Fruit fly (Drosophila melanogaster) whole organism, embryonic: Measurements from ENCODE around the gene CG13385.
A peak's percentile ranks its signal among the peaks of the same experiment; 100 is the strongest.

ENCODE experiments used
- Bdp1 ChIP-seq: fragments of 200-800 bp; sonication (Bioruptor generic); optimal IDR thresholded peaks from 3 replicates; lab custom pipeline; 2016; ENCODE audit warnings: missing biosample characterization, missing genetic modification characterization
- CG10267 ChIP-seq: fragments of 200-800 bp; sonication (Bioruptor generic); optimal IDR thresholded peaks from 2 replicates; lab custom pipeline; 2018; ENCODE audit warnings: missing biosample characterization, mild to moderate bottlenecking, missing genetic modification characterization, moderate library complexity
- CG10462 ChIP-seq: fragments of 200-800 bp; sonication (Bioruptor generic); optimal IDR thresholded peaks from 2 replicates; lab custom pipeline; 2016; ENCODE audit warnings: missing biosample characterization, missing genetic modification characterization
- CG10543 ChIP-seq: fragments of 200-800 bp; sonication (Bioruptor generic); optimal IDR thresholded peaks from 3 replicates; lab custom pipeline; 2017; ENCODE audit warnings: missing biosample characterization, mild to moderate bottlenecking, missing genetic modification characterization, moderate library complexity
- CG11456 ChIP-seq: fragments of 200-800 bp; sonication (Bioruptor generic); IDR thresholded peaks from 3 replicates; pipeline ENCODE4 v1.3.6; 2022; ENCODE audit warnings: missing biosample characterization, missing genetic modification characterization
- CG12236 ChIP-seq: fragments of 200-800 bp; sonication (Bioruptor generic); optimal IDR thresholded peaks from 2 replicates; lab custom pipeline; 2016; ENCODE audit warnings: missing biosample characterization, missing genetic modification characterization
- CG14710 ChIP-seq: fragments of 200-800 bp; sonication (Bioruptor generic); optimal IDR thresholded peaks from 3 replicates; lab custom pipeline; 2019; ENCODE audit warnings: missing biosample characterization, mild to moderate bottlenecking, missing genetic modification characterization, moderate library complexity
- CG14965 ChIP-seq: fragments of 200-800 bp; sonication (Bioruptor generic); optimal IDR thresholded peaks from 2 replicates; lab custom pipeline; 2016; ENCODE audit warnings: missing biosample characterization, missing genetic modification characterization, borderline replicate concordance
- CG15269 ChIP-seq: fragments of 200-800 bp; sonication (Bioruptor generic); optimal IDR thresholded peaks from 2 replicates; lab custom pipeline; 2018; ENCODE audit warnings: missing biosample characterization, mild to moderate bottlenecking, missing genetic modification characterization, moderate library complexity
- CG15479 ChIP-seq: fragments of 200-800 bp; sonication (Bioruptor generic); optimal IDR thresholded peaks from 3 replicates; lab custom pipeline; 2019; ENCODE audit warnings: missing biosample characterization, mild to moderate bottlenecking, missing genetic modification characterization, moderate library complexity
- CG15514 ChIP-seq: fragments of 200-800 bp; sonication (Bioruptor generic); optimal IDR thresholded peaks from 3 replicates; lab custom pipeline; 2017; ENCODE audit warnings: missing biosample characterization, missing genetic modification characterization, mild to moderate bottlenecking, moderate library complexity, missing genetic modification reagents
- CG1647 ChIP-seq: fragments of 200-800 bp; sonication (Bioruptor generic); optimal IDR thresholded peaks from 3 replicates; lab custom pipeline; 2016; ENCODE audit warnings: missing biosample characterization, missing genetic modification characterization
- CG16779 ChIP-seq: fragments of 200-800 bp; sonication (Bioruptor generic); IDR thresholded peaks from 2 replicates; pipeline ENCODE4 v1.3.6; 2022; ENCODE audit warnings: missing biosample characterization, missing genetic modification characterization
- CG17612 ChIP-seq: fragments of 200-800 bp; sonication (Bioruptor generic); IDR thresholded peaks from 2 replicates; pipeline ENCODE4 v1.3.6; 2022; ENCODE audit warnings: missing biosample characterization, missing genetic modification characterization
- CG31224 ChIP-seq: fragments of 200-800 bp; sonication (Bioruptor generic); IDR thresholded peaks from 2 replicates; pipeline ENCODE4 v1.3.6; 2022; ENCODE audit warnings: missing biosample characterization, missing genetic modification characterization
- CG4820 ChIP-seq: fragments of 200-800 bp; sonication (Bioruptor generic); optimal IDR thresholded peaks from 3 replicates; lab custom pipeline; 2016; ENCODE audit warnings: missing biosample characterization, missing genetic modification characterization
- CG5180 ChIP-seq: fragments of 200-800 bp; sonication (Bioruptor generic); optimal IDR thresholded peaks from 3 replicates; lab custom pipeline; 2017; ENCODE audit warnings: missing biosample characterization, missing genetic modification characterization, mild to moderate bottlenecking, moderate library complexity, missing genetic modification reagents
- CG6272 ChIP-seq: fragments of 200-800 bp; sonication (Bioruptor generic); IDR thresholded peaks from 2 replicates; pipeline ENCODE4 v1.3.6; 2022; ENCODE audit warnings: missing biosample characterization, missing genetic modification characterization
- CG6683 ChIP-seq: fragments of 200-800 bp; sonication (Bioruptor generic); optimal IDR thresholded peaks from 2 replicates; lab custom pipeline; 2017; ENCODE audit warnings: missing biosample characterization, mild to moderate bottlenecking, missing genetic modification characterization, missing genetic modification reagents
- CG8359 ChIP-seq: fragments of 200-800 bp; sonication (Bioruptor generic); optimal IDR thresholded peaks from 2 replicates; lab custom pipeline; 2017; ENCODE audit warnings: missing biosample characterization, mild to moderate bottlenecking, missing genetic modification characterization, borderline replicate concordance
- CG8478 ChIP-seq: fragments of >200 bp; optimal IDR thresholded peaks from 2 replicates; lab custom pipeline; 2018
- Dref ChIP-seq: fragments of 200-800 bp; sonication (Bioruptor generic); IDR thresholded peaks from 2 replicates; pipeline ENCODE4 v1.3.6; 2022; ENCODE audit warnings: missing biosample characterization, missing genetic modification characterization
- E2f2 ChIP-seq: fragments of 200-800 bp; sonication (Bioruptor generic); IDR thresholded peaks from 2 replicates; pipeline ENCODE4 v1.3.6; 2022; ENCODE audit warnings: missing biosample characterization, missing genetic modification characterization
- Elba2 ChIP-seq: fragments of 200-800 bp; sonication (Bioruptor generic); optimal IDR thresholded peaks from 3 replicates; lab custom pipeline; 2016; ENCODE audit warnings: missing biosample characterization, missing genetic modification characterization
- Fer1 ChIP-seq: fragments of 200-800 bp; sonication (Bioruptor generic); optimal IDR thresholded peaks from 2 replicates; lab custom pipeline; 2017; ENCODE audit warnings: missing biosample characterization, mild to moderate bottlenecking, missing genetic modification characterization
- Gug ChIP-seq: fragments of 200-800 bp; sonication (Bioruptor generic); IDR thresholded peaks from 4 replicates; pipeline ENCODE4 v1.3.6; 2022; ENCODE audit warnings: missing biosample characterization, missing genetic modification characterization
- HHEX ChIP-seq: fragments of 200-800 bp; sonication (Bioruptor generic); optimal IDR thresholded peaks from 3 replicates; lab custom pipeline; 2017; ENCODE audit warnings: missing biosample characterization, mild to moderate bottlenecking, missing genetic modification characterization, missing genetic modification reagents
- Hmr ChIP-seq: fragments of 200-800 bp; sonication (Bioruptor generic); optimal IDR thresholded peaks from 3 replicates; lab custom pipeline; 2017; ENCODE audit warnings: mild to moderate bottlenecking, missing biosample characterization, missing genetic modification reagents, missing genetic modification characterization
- Hr39 ChIP-seq: fragments of >200 bp; optimal IDR thresholded peaks from 2 replicates; lab custom pipeline; 2017
- Myb ChIP-seq: fragments of 200-800 bp; sonication (Bioruptor generic); optimal IDR thresholded peaks from 2 replicates; lab custom pipeline; 2016; ENCODE audit warnings: missing biosample characterization, missing genetic modification characterization
- Pdp1 ChIP-seq, 2 experiments: fragments of 200-800 bp; sonication (Bioruptor generic); optimal IDR thresholded peaks; 3 replicates each; lab custom pipeline; 2016; ENCODE audit warnings: missing biosample characterization in 2 of 2, missing genetic modification characterization in 2 of 2, mild to moderate bottlenecking in 1 of 2, moderate library complexity in 1 of 2
- Poxn ChIP-seq: fragments of 200-800 bp; sonication (Bioruptor generic); IDR thresholded peaks from 2 replicates; pipeline ENCODE4 v1.3.6; 2022; ENCODE audit warnings: missing biosample characterization, missing genetic modification characterization
- Usf ChIP-seq: fragments of 200-800 bp; sonication (Bioruptor generic); optimal IDR thresholded peaks from 2 replicates; lab custom pipeline; 2017; ENCODE audit warnings: missing genotype, missing biosample characterization, missing genetic modification characterization
- Xbp1 ChIP-seq: fragments of 200-800 bp; sonication (Bioruptor generic); optimal IDR thresholded peaks from 3 replicates; lab custom pipeline; 2016; ENCODE audit warnings: missing biosample characterization, mild to moderate bottlenecking, missing genetic modification characterization
- amos ChIP-seq: fragments of 200-800 bp; sonication (Bioruptor generic); IDR thresholded peaks from 2 replicates; pipeline ENCODE4 v1.3.6; 2022; ENCODE audit warnings: missing biosample characterization, missing genetic modification characterization; ENCODE audit not compliant: partially characterized antibody
- bbx ChIP-seq: fragments of 200-800 bp; sonication (Bioruptor generic); IDR thresholded peaks from 2 replicates; pipeline ENCODE4 v1.3.6; 2022; ENCODE audit warnings: missing biosample characterization, missing genetic modification characterization; ENCODE audit not compliant: partially characterized antibody
- bsh ChIP-seq, 2 experiments: fragments of 200-800 bp; sonication (Bioruptor generic); optimal IDR thresholded peaks; 2 replicates each; lab custom pipeline; 2017 to 2018; ENCODE audit warnings: mild to moderate bottlenecking in 2 of 2, missing biosample characterization in 2 of 2, missing genetic modification characterization in 2 of 2, moderate library complexity in 1 of 2
- ci ChIP-seq: fragments of 200-800 bp; sonication (Bioruptor generic); IDR thresholded peaks from 3 replicates; pipeline ENCODE4 v1.3.6; 2022; ENCODE audit warnings: missing biosample characterization, missing genetic modification characterization
- dpn ChIP-seq, 2 experiments: fragments of 200-800 bp; sonication (Bioruptor generic); optimal IDR thresholded peaks; 3 replicates each; lab custom pipeline; 2016; ENCODE audit warnings: missing biosample characterization in 2 of 2, missing genetic modification characterization in 2 of 2
- dysf ChIP-seq: fragments of 200-800 bp; sonication (Bioruptor generic); IDR thresholded peaks from 3 replicates; pipeline ENCODE4 v1.3.6; 2022; ENCODE audit warnings: missing biosample characterization, missing genetic modification characterization
- eve ChIP-seq, 2 experiments: fragments of >200 bp; optimal IDR thresholded peaks; 2 replicates each; lab custom pipeline; 2017; ENCODE audit warnings: missing biosample characterization in 2 of 2, missing genetic modification characterization in 2 of 2
- gfzf ChIP-seq: fragments of 200-800 bp; sonication (Bioruptor generic); optimal IDR thresholded peaks from 2 replicates; lab custom pipeline; 2016; ENCODE audit warnings: missing biosample characterization, mild to moderate bottlenecking, missing genetic modification characterization, moderate library complexity
- knrl ChIP-seq: fragments of 200-800 bp; sonication (Bioruptor generic); IDR thresholded peaks from 3 replicates; pipeline ENCODE4 v1.3.6; 2022; ENCODE audit warnings: missing biosample characterization, missing genetic modification characterization; ENCODE audit not compliant: partially characterized antibody
- lola ChIP-seq, 3 experiments: fragments of >200 bp in 2 of 3; fragments of 200-800 bp in 1 of 3; sonication (Bioruptor generic) in 1 of 3; optimal IDR thresholded peaks; 2 replicates each; lab custom pipeline; 2017 to 2019; ENCODE audit warnings: missing biosample characterization in 3 of 3, missing genetic modification characterization in 3 of 3, mild to moderate bottlenecking in 1 of 3, moderate library complexity in 1 of 3
- odd ChIP-seq: fragments of 200-800 bp; sonication (Bioruptor generic); optimal IDR thresholded peaks from 2 replicates; lab custom pipeline; 2017; ENCODE audit warnings: missing biosample characterization, mild to moderate bottlenecking, missing genetic modification characterization
- pan ChIP-seq, 4 experiments: fragments of >200 bp in 3 of 4; fragments of 200-800 bp in 1 of 4; sonication (Bioruptor generic) in 1 of 4; optimal IDR thresholded peaks in 3 of 4; IDR thresholded peaks in 1 of 4; 2 replicates each; pipeline versions ENCODE4 v1.3.6 to Lab custom; 2017 to 2022; ENCODE audit warnings: missing biosample characterization in 2 of 4, missing genetic modification characterization in 2 of 4, mixed read lengths in 1 of 4
- shn ChIP-seq: fragments of 200-800 bp; sonication (Bioruptor generic); optimal IDR thresholded peaks from 3 replicates; lab custom pipeline; 2016; ENCODE audit warnings: missing biosample characterization, missing genetic modification characterization
- sim ChIP-seq: fragments of 200-800 bp; sonication (Bioruptor generic); IDR thresholded peaks from 2 replicates; pipeline ENCODE4 v1.3.6; 2022; ENCODE audit warnings: missing biosample characterization, missing genetic modification characterization
- tap ChIP-seq: fragments of 200-800 bp; optimal IDR thresholded peaks from 3 replicates; lab custom pipeline; 2019; ENCODE audit warnings: missing biosample characterization, mild to moderate bottlenecking, missing genetic modification characterization, moderate library complexity
- zfh1 ChIP-seq: fragments of 200-800 bp; sonication (Bioruptor generic); IDR thresholded peaks from 3 replicates; pipeline ENCODE4 v1.3.6; 2022; ENCODE audit warnings: missing biosample characterization, missing genetic modification characterization

CG13385 gene

DNA sequence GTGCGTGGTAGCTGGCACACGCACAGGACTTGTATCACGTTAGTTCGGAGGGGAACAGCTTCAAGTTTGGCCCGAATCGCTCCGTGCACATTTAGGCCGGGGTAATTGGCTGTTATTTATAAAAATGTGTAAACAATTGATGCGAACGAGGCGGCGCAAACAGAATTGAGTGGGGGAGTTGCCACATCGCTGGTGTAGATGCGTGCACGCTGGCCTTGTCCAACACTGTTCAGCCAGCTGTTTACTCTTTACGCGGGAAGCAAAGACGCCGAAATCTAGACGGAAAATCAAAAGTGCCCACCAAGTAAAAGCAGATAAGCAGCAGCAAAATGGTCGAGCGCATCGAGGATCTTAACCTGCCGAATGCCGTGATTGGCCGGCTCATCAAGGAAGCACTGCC is 40.7 kb downstream of the CG13385 start, which contains the start of the genes D12 and Chrac-14 (continued):
- no peak for TF ChIP-seq bbx (GFP tag; lab: Robert Waterston, UW)
- no peak for TF ChIP-seq CG12236 (GFP tag; lab: Kevin White, UChicago)
- no peak for TF ChIP-seq CG6272 (GFP tag; lab: Robert Waterston, UW)
- TF ChIP-seq amos (GFP tag; lab: Robert Waterston, UW) = peak; percentile 30; the same call in 1 of the 2 replicates
- no peak for TF ChIP-seq CG14965 (GFP tag; lab: Kevin White, UChicago)
- peak; percentile 42 for TF ChIP-seq CG15514 (GFP tag; lab: Kevin White, UChicago)
- TF ChIP-seq CG4820 (GFP tag; lab: Kevin White, UChicago) = no peak
- TF ChIP-seq Fer1 (GFP tag; lab: Kevin White, UChicago) = no peak
- TF ChIP-seq knrl = no peak
- peak; percentile 42; the same call in 1 of the 3 replicates for TF ChIP-seq zfh1 (GFP tag; lab: Robert Waterston, UW)
- TF ChIP-seq CG8478 = no peak
- 0 out of 2 replicates have a peak, but pooled peaks have one; percentile 15 for TF ChIP-seq Dref
- no peak for TF ChIP-seq CG8359 (GFP tag; lab: Kevin White, UChicago)
- no peak for TF ChIP-seq HHEX
- no peak for TF ChIP-seq CG17612 (GFP tag; lab: Robert Waterston, UW)
- no peak for TF ChIP-seq CG10462 (GFP tag; lab: Kevin White, UChicago)
- TF ChIP-seq dysf (GFP tag; lab: Robert Waterston, UW) = 0 out of 3 replicates have a peak, but pooled peaks have one; percentile 15
- TF ChIP-seq Bdp1 (GFP tag; lab: Kevin White, UChicago) = peak; percentile 16
- no peak for TF ChIP-seq shn (GFP tag; lab: Kevin White, UChicago)
- no peak for TF ChIP-seq bsh (GFP tag; optimal IDR thresholded peaks at IDR 0.05; lab: Kevin White, UChicago)
- no peak for TF ChIP-seq CG10543 (GFP tag; lab: Kevin White, UChicago)
- TF ChIP-seq gfzf = peak; percentile 1
- TF ChIP-seq Hmr (GFP tag; lab: Kevin White, UChicago) = no peak
- TF ChIP-seq CG10267 (tag; lab: Kevin White, UChicago) = peak; percentile 93
- TF ChIP-seq CG11456 (GFP tag; lab: Robert Waterston, UW) = no peak
- TF ChIP-seq CG1647 (GFP tag; lab: Kevin White, UChicago) = no peak
- TF ChIP-seq Pdp1 (GFP tag; optimal IDR thresholded peaks at IDR 0.05; lab: Kevin White, UChicago) = no peak
- TF ChIP-seq dpn (GFP tag; optimal IDR thresholded peaks at IDR 0.05; lab: Kevin White, UChicago) = peak in 1 of 2 experiments; percentile 5
- peak; percentile 54 for TF ChIP-seq Myb (GFP tag; lab: Kevin White, UChicago)
- TF ChIP-seq lola (GFP tag; optimal IDR thresholded peaks at IDR 0.05; lab: Kevin White, UChicago) = no peak
- TF ChIP-seq Elba2 (GFP tag; lab: Kevin White, UChicago) = no peak
- no peak for TF ChIP-seq Hr39 (lab: Kevin White, UChicago)
- TF ChIP-seq tap (tag; lab: Kevin White, UChicago) = no peak
- no peak for TF ChIP-seq pan (optimal IDR thresholded peaks at IDR 0.05; lab: Kevin White, UChicago)
- no peak for TF ChIP-seq pan (GFP tag; optimal IDR thresholded peaks at IDR 0.05 in 1 of 2, IDR thresholded peaks at IDR 0.05 in 1 of 2)
- no peak for TF ChIP-seq odd (GFP tag; lab: Kevin White, UChicago)
- TF ChIP-seq CG5180 (GFP tag; lab: Kevin White, UChicago) = no peak
- peak; percentile 73 for TF ChIP-seq E2f2 (GFP tag; lab: Robert Waterston, UW)
- TF ChIP-seq Poxn = no peak
- TF ChIP-seq CG15269 (tag; lab: Kevin White, UChicago) = no peak
- TF ChIP-seq ci = peak; percentile 64; the same call in 1 of the 3 replicates
- no peak for TF ChIP-seq CG31224 (GFP tag; lab: Robert Waterston, UW)
- TF ChIP-seq sim (GFP tag; lab: Robert Waterston, UW) = no peak
- peak; percentile 23 for TF ChIP-seq Xbp1 (GFP tag; lab: Kevin White, UChicago)
- TF ChIP-seq CG15479 (GFP tag; lab: Kevin White, UChicago) = no peak
- TF ChIP-seq Usf = no peak
- no peak for TF ChIP-seq CG16779 (GFP tag; lab: Robert Waterston, UW)
- no peak for TF ChIP-seq eve (GFP tag; optimal IDR thresholded peaks at IDR 0.05; lab: Kevin White, UChicago)
- TF ChIP-seq Gug (GFP tag; lab: Robert Waterston, UW) = no peak
- no peak for TF ChIP-seq CG6683
- peak; percentile 29 for TF ChIP-seq CG14710 (tag; lab: Kevin White, UChicago)
